Worm (Caenorhabditis elegans) whole organism, early embryonic: ENCODE data around the gene smg-3.

Experiments
- B0310.2 ChIP-seq: sonication (generic microtip); optimal IDR thresholded peaks from 2 replicates; lab custom pipeline; 2016; ENCODE audit warnings: mild to moderate bottlenecking, missing genetic modification characterization, missing compliant biosample characterization
- F13C5.2 ChIP-seq: sonication (generic microtip); optimal IDR thresholded peaks from 2 replicates; lab custom pipeline; 2017; ENCODE audit warnings: mild to moderate bottlenecking, missing genetic modification characterization, inconsistent platforms, missing compliant biosample characterization
- aly-1 ChIP-seq: sonication (generic microtip); optimal IDR thresholded peaks from 2 replicates; lab custom pipeline; 2016; ENCODE audit warnings: missing genetic modification characterization, missing compliant biosample characterization
- ama-1 ChIP-seq: fragments of 150-350 bp; optimal IDR thresholded peaks from 2 replicates; lab custom pipeline; 2014
- ceh-13 ChIP-seq: fragments of 200-800 bp; sonication (Bioruptor generic); optimal IDR thresholded peaks from 2 replicates; lab custom pipeline; 2018; ENCODE audit warnings: mild to moderate bottlenecking, missing genetic modification characterization, missing compliant biosample characterization
- ceh-36 ChIP-seq: sonication (generic microtip); optimal IDR thresholded peaks from 2 replicates; lab custom pipeline; 2016; ENCODE audit warnings: missing genetic modification characterization, inconsistent platforms, missing compliant biosample characterization
- ets-7 ChIP-seq: sonication (generic microtip); optimal IDR thresholded peaks from 2 replicates; lab custom pipeline; 2016; ENCODE audit warnings: missing genotype, missing genetic modification characterization, missing compliant biosample characterization
- flt-1 ChIP-seq: fragments of 200-800 bp; sonication (Bioruptor generic); IDR thresholded peaks from 2 replicates; pipeline ENCODE4 v1.3.6; 2022; ENCODE audit warnings: missing genetic modification characterization, missing compliant biosample characterization
- hmbx-1 ChIP-seq: sonication (generic microtip); optimal IDR thresholded peaks from 2 replicates; lab custom pipeline; 2016; ENCODE audit warnings: mild to moderate bottlenecking, missing genetic modification characterization, missing compliant biosample characterization
- hmg-4 ChIP-seq: fragments of 200-800 bp; sonication (Bioruptor generic); optimal IDR thresholded peaks from 2 replicates; lab custom pipeline; 2018; ENCODE audit warnings: mild to moderate bottlenecking, missing genetic modification characterization, missing compliant biosample characterization
- hnd-1 ChIP-seq: sonication (generic microtip); optimal IDR thresholded peaks from 2 replicates; lab custom pipeline; 2016; ENCODE audit warnings: missing genetic modification characterization, missing compliant biosample characterization
- pes-1 ChIP-seq: fragments of 200-800 bp; sonication (Bioruptor generic); IDR thresholded peaks from 2 replicates; pipeline ENCODE4 v1.3.6; 2022; ENCODE audit warnings: missing genetic modification reagents, missing genetic modification characterization, missing compliant biosample characterization
- scrt-1 ChIP-seq: fragments of 200-800 bp; sonication (Bioruptor generic); IDR thresholded peaks from 2 replicates; pipeline ENCODE4 v1.3.6; 2022; ENCODE audit warnings: missing genetic modification characterization, missing compliant biosample characterization
- sea-1 ChIP-seq: fragments of 200-800 bp; sonication (Bioruptor generic); conservative IDR thresholded peaks from 2 replicates; pipeline ENCODE4 v1.3.6; 2022; ENCODE audit warnings: missing genetic modification characterization, missing compliant biosample characterization
- tbx-11 ChIP-seq: fragments of 200-800 bp; sonication (Bioruptor generic); IDR thresholded peaks from 2 replicates; pipeline ENCODE4 v1.3.6; 2022; ENCODE audit warnings: missing genetic modification characterization, missing compliant biosample characterization
- tbx-37 ChIP-seq: fragments of 200-800 bp; sonication (Bioruptor generic); conservative IDR thresholded peaks from 2 replicates; pipeline ENCODE4 v1.3.6; 2022; ENCODE audit warnings: missing genetic modification reagents, missing genetic modification characterization, missing compliant biosample characterization
- tra-4 ChIP-seq: sonication (generic microtip); optimal IDR thresholded peaks from 2 replicates; lab custom pipeline; 2017; ENCODE audit warnings: missing genetic modification characterization, missing compliant biosample characterization

Gene smg-3

ce11 chrIV:6404871-6405270, 32.0 kb upstream of the smg-3 start, which contains the start of gene srv-13:
TSS of gene srv-13 (plus strand) at chrIV:6405171.
- no peak for TF ChIP-seq hmg-4
- no peak for TF ChIP-seq hnd-1 (tag; lab: Kevin White, UChicago)
- no peak for TF ChIP-seq B0310.2
- no peak for TF ChIP-seq tbx-37 (GFP tag; lab: Robert Waterston, UW)
- TF ChIP-seq flt-1 (GFP tag; lab: Robert Waterston, UW) = no peak
- TF ChIP-seq ets-7 (tag; lab: Kevin White, UChicago) = no peak
- TF ChIP-seq tra-4 (tag; lab: Kevin White, UChicago) = no peak
- no peak for TF ChIP-seq ama-1 (lab: Kevin White, UChicago)
- TF ChIP-seq aly-1 = no peak
- no peak for TF ChIP-seq scrt-1 (GFP tag; lab: Robert Waterston, UW)
- TF ChIP-seq ceh-36 (tag; lab: Kevin White, UChicago) = no peak

ce11 chrIV:6403399-6403798, 30.5 kb upstream of the smg-3 start:
- TF ChIP-seq hmbx-1 (tag; lab: Kevin White, UChicago) (no peak), F13C5.2 (tag; lab: Kevin White, UChicago) (no peak), hmg-4 (no peak), pes-1 (GFP tag; lab: Robert Waterston, UW) (no peak), tbx-37 (GFP tag; lab: Robert Waterston, UW) (no peak), B0310.2 (no peak), ets-7 (tag; lab: Kevin White, UChicago) (no peak), ceh-36 (tag; lab: Kevin White, UChicago) (no peak)

ce11 chrIV:6402386-6402905, 29.6 kb upstream of the smg-3 start, which contains the start of gene sfrp-1:
TSS of gene sfrp-1 (minus strand) at chrIV:6402436.
- no peak for TF ChIP-seq pes-1 (GFP tag; lab: Robert Waterston, UW)
- no peak for TF ChIP-seq ets-7 (tag; lab: Kevin White, UChicago)

ce11 chrIV:6395190-6395589, 22.3 kb upstream of the smg-3 start:
- TF ChIP-seq ceh-13 (GFP tag; lab: Kevin White, UChicago) (no peak), B0310.2 (no peak), ama-1 (lab: Kevin White, UChicago) (no peak), tbx-37 (GFP tag; lab: Robert Waterston, UW) (no peak), flt-1 (GFP tag; lab: Robert Waterston, UW) (no peak), hmbx-1 (tag; lab: Kevin White, UChicago) (no peak), aly-1 (no peak), scrt-1 (GFP tag; lab: Robert Waterston, UW) (no peak), sea-1 (GFP tag; lab: Robert Waterston, UW) (no peak), F13C5.2 (tag; lab: Kevin White, UChicago) (no peak), hmg-4 (no peak), hnd-1 (tag; lab: Kevin White, UChicago) (no peak), tbx-11 (GFP tag; lab: Robert Waterston, UW) (no peak), ets-7 (tag; lab: Kevin White, UChicago) (no peak), pes-1 (GFP tag; lab: Robert Waterston, UW) (no peak), ceh-36 (tag; lab: Kevin White, UChicago) (no peak), tra-4 (tag; lab: Kevin White, UChicago) (no peak)

ce11 chrIV:6393329-6393728, 20.4 kb upstream of the smg-3 start:
- no peak for TF ChIP-seq pes-1 (GFP tag; lab: Robert Waterston, UW)
- TF ChIP-seq aly-1 = no peak
- TF ChIP-seq ceh-36 (tag; lab: Kevin White, UChicago) = no peak
- TF ChIP-seq hmbx-1 (tag; lab: Kevin White, UChicago) = no peak
- TF ChIP-seq ets-7 (tag; lab: Kevin White, UChicago) = no peak
- TF ChIP-seq sea-1 (GFP tag; lab: Robert Waterston, UW) = no peak
- TF ChIP-seq hnd-1 (tag; lab: Kevin White, UChicago) = no peak
- TF ChIP-seq flt-1 (GFP tag; lab: Robert Waterston, UW) = no peak
- no peak for TF ChIP-seq tra-4 (tag; lab: Kevin White, UChicago)
- TF ChIP-seq ama-1 (lab: Kevin White, UChicago) = no peak
- TF ChIP-seq scrt-1 (GFP tag; lab: Robert Waterston, UW) = no peak
- TF ChIP-seq tbx-37 (GFP tag; lab: Robert Waterston, UW) = no peak

DNA sequence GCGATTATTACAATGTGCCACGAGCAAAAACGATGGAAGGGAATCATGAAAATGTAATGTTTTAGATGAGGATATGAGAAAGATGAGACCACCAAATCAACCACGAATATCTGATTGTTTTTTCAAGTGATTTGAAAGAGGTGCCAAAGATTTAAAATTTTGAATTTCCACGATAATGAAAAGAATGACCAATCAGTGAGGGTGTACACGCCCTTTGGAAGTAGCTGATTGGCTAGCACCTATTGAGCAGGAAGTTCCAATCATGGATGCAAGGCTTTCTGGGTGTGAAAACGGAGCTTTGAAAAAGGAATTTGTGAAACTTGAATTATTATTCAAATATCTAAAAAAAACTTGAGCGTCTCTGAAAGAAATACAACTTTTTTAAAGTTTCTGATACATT, 18.7 kb upstream of the smg-3 start:
- TF ChIP-seq tbx-11 (GFP tag; lab: Robert Waterston, UW) (no peak), ets-7 (tag; lab: Kevin White, UChicago) (no peak), F13C5.2 (tag; lab: Kevin White, UChicago) (no peak), ama-1 (lab: Kevin White, UChicago) (no peak), pes-1 (GFP tag; lab: Robert Waterston, UW) (no peak), flt-1 (GFP tag; lab: Robert Waterston, UW) (no peak), tra-4 (tag; lab: Kevin White, UChicago) (no peak), sea-1 (GFP tag; lab: Robert Waterston, UW) (no peak)

DNA sequence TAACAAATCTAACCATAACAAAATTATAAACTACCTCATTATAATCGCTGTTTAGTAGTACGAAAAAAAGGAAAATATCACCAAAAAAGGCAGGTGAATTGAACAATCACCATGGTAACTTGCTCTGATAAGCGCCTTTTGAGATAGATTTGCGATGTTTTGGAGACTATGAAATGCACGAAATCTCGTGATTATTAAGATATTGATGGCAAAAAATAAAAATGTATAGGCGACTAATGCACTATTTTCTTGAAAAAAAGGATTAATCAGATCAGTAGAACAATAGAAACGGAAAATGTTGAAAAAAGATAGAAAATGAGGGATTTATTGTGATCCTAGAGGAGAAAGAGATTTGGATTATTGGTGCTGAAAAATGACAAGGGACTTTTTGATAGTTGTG, 15.7 kb upstream of the smg-3 start:
- TF ChIP-seq B0310.2 = no peak
- TF ChIP-seq tbx-11 (GFP tag; lab: Robert Waterston, UW) = no peak
- no peak for TF ChIP-seq flt-1 (GFP tag; lab: Robert Waterston, UW)
- no peak for TF ChIP-seq hnd-1 (tag; lab: Kevin White, UChicago)
- no peak for TF ChIP-seq tbx-37 (GFP tag; lab: Robert Waterston, UW)
- no peak for TF ChIP-seq sea-1 (GFP tag; lab: Robert Waterston, UW)
- TF ChIP-seq ama-1 (lab: Kevin White, UChicago) = no peak
- no peak for TF ChIP-seq ceh-13 (GFP tag; lab: Kevin White, UChicago)
- TF ChIP-seq pes-1 (GFP tag; lab: Robert Waterston, UW) = no peak
- no peak for TF ChIP-seq ceh-36 (tag; lab: Kevin White, UChicago)
- TF ChIP-seq ets-7 (tag; lab: Kevin White, UChicago) = no peak
- no peak for TF ChIP-seq hmg-4
- TF ChIP-seq F13C5.2 (tag; lab: Kevin White, UChicago) = no peak
- TF ChIP-seq hmbx-1 (tag; lab: Kevin White, UChicago) = no peak
- no peak for TF ChIP-seq aly-1
- no peak for TF ChIP-seq scrt-1 (GFP tag; lab: Robert Waterston, UW)
- no peak for TF ChIP-seq tra-4 (tag; lab: Kevin White, UChicago)
